Fruit fly (Drosophila melanogaster): Measurements from ENCODE around the gene ringer.

Gene ringer

DNA sequence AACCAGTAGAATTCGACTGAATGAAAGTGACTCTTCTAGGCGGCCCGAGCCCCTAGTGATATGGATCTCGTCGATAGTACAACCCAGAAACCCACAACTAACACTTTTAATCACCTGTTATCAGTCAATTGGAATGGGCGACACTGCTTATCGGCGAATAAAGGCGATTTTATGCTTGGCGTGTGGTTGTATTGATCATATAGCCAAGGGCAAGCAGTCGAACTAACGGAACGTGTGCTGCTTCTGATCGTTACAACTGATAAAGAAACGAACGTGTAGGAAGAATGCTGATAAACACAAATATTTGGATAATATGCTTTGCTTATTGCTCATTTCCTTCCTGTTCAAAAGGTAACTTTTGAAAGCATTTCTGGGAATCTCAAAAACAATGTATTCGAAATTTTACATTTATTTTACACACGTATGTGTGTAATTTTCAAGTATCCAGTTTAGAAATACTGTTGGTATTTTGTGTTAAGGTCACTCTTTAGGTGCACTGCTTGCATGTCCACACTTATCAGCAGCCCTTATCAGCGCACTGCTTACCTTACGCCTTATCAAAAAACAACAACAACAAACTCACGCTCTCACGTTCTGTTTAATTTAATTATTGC lies 22.1 kb upstream of the ringer start, which contains the start of gene Agpat4 (continued):
- no peak for TF ChIP-seq CG12942 (GFP tag; optimal IDR thresholded peaks at IDR 0.05)
- no peak for TF ChIP-seq dm (GFP tag; optimal IDR thresholded peaks at IDR 0.05)
- peak; percentile 85 for TF ChIP-seq cwo (GFP tag; optimal IDR thresholded peaks at IDR 0.05)
- TF ChIP-seq CG3407 (GFP tag; optimal IDR thresholded peaks at IDR 0.05), result no peak
- TF ChIP-seq fd3F (GFP tag; optimal IDR thresholded peaks at IDR 0.05), result no peak
- TF ChIP-seq CG3726 (GFP tag; IDR thresholded peaks at IDR 0.05), result no peak
- no peak for TF ChIP-seq sens-2 (GFP tag; IDR thresholded peaks at IDR 0.05)
- no peak for TF ChIP-seq D19A (tag; optimal IDR thresholded peaks at IDR 0.05)
- no peak for TF ChIP-seq sim (GFP tag; IDR thresholded peaks at IDR 0.05)
- no peak for TF ChIP-seq gce (GFP tag; IDR thresholded peaks at IDR 0.05)
- TF ChIP-seq en (GFP tag; optimal IDR thresholded peaks at IDR 0.05), result no peak
- TF ChIP-seq NC2α (GFP tag; optimal IDR thresholded peaks at IDR 0.05), result no peak
- TF ChIP-seq grn (GFP tag; optimal IDR thresholded peaks at IDR 0.05), result peak; percentile 100
- TF ChIP-seq CG17802 (tag; optimal IDR thresholded peaks at IDR 0.05), result no peak
- peak; percentile 99 for TF ChIP-seq CG31365 (tag; optimal IDR thresholded peaks at IDR 0.05)
- TF ChIP-seq CG1529 (GFP tag; optimal IDR thresholded peaks at IDR 0.05), result no peak
- TF ChIP-seq CG7987 (GFP tag; optimal IDR thresholded peaks at IDR 0.05), result no peak
- no peak for TF ChIP-seq gro (GFP tag; optimal IDR thresholded peaks at IDR 0.05)
- TF ChIP-seq cato (GFP tag; optimal IDR thresholded peaks at IDR 0.05; ENCODE audit: borderline replicate concordance), result no peak
- TF ChIP-seq CG6683 (GFP tag; optimal IDR thresholded peaks at IDR 0.05), result no peak
- no peak for TF ChIP-seq tap (tag; optimal IDR thresholded peaks at IDR 0.05)
- peak; percentile 32; the same call in 1 of the 2 replicates for TF ChIP-seq CG32532 (GFP tag; IDR thresholded peaks at IDR 0.05)
- TF ChIP-seq CG10209 (GFP tag; optimal IDR thresholded peaks at IDR 0.05), result no peak
- no peak for TF ChIP-seq sisA (GFP tag; IDR thresholded peaks at IDR 0.05)
- no peak for TF ChIP-seq CG4730 (GFP tag; IDR thresholded peaks at IDR 0.05)
- TF ChIP-seq D (optimal IDR thresholded peaks at IDR 0.05), result no peak
- no peak for TF ChIP-seq D (GFP tag; optimal IDR thresholded peaks at IDR 0.05)
- no peak for TF ChIP-seq CG9876 (GFP tag; optimal IDR thresholded peaks at IDR 0.05)
- TF ChIP-seq Jarid2 (GFP tag; optimal IDR thresholded peaks at IDR 0.05), result no peak
- no peak for TF ChIP-seq CG1792 (GFP tag; optimal IDR thresholded peaks at IDR 0.05)
- TF ChIP-seq CG2129 (GFP tag; IDR thresholded peaks at IDR 0.05; ENCODE audit: partially characterized antibody), result no peak
- no peak for TF ChIP-seq CG7556 (GFP tag; optimal IDR thresholded peaks at IDR 0.05)
- peak; percentile 13 for TF ChIP-seq HHEX (GFP tag; optimal IDR thresholded peaks at IDR 0.05)
- TF ChIP-seq E2f1 (GFP tag; IDR thresholded peaks at IDR 0.05), result no peak
- TF ChIP-seq H15 (GFP tag; IDR thresholded peaks at IDR 0.05), result no peak
- TF ChIP-seq sr (GFP tag; IDR thresholded peaks at IDR 0.05), result no peak
- no peak for TF ChIP-seq Oli (tag; optimal IDR thresholded peaks at IDR 0.05)
- TF ChIP-seq Hsf (GFP tag; optimal IDR thresholded peaks at IDR 0.05), result no peak
- TF ChIP-seq sd (tag; optimal IDR thresholded peaks at IDR 0.05), result peak; percentile 73
- TF ChIP-seq Gug (GFP tag; IDR thresholded peaks at IDR 0.05), result no peak
- TF ChIP-seq CG15479 (GFP tag; optimal IDR thresholded peaks at IDR 0.05), result no peak
- no peak for TF ChIP-seq ap (GFP tag; IDR thresholded peaks at IDR 0.05)
- peak; percentile 34 for TF ChIP-seq Hey (tag; optimal IDR thresholded peaks at IDR 0.05)
- no peak for TF ChIP-seq CG14050 (GFP tag; IDR thresholded peaks at IDR 0.05)
- TF ChIP-seq CG7745 (tag; optimal IDR thresholded peaks at IDR 0.05), result no peak
- no peak for TF ChIP-seq pum (GFP tag; optimal IDR thresholded peaks at IDR 0.05)
- TF ChIP-seq trh (GFP tag; optimal IDR thresholded peaks at IDR 0.05), result no peak
- TF ChIP-seq dpn (GFP tag; optimal IDR thresholded peaks at IDR 0.05), result no peak
- no peak for TF ChIP-seq CG10147 (GFP tag; optimal IDR thresholded peaks at IDR 0.05)
- TF ChIP-seq ATbp (GFP tag; optimal IDR thresholded peaks at IDR 0.05), result no peak
- TF ChIP-seq NK7.1 (GFP tag; optimal IDR thresholded peaks at IDR 0.05), result no peak

Measured in whole organism, embryonic.